Fruit fly (Drosophila melanogaster): ENCODE data around the gene CG12546.

Gene CG12546

dm6 chr3L:22645327-22645726 is 48.3 kb downstream of the CG12546 start, which contains the start of gene CG33766:
Gene CG33766 (plus strand): TSS chr3L:22645627.
- no peak for TF ChIP-seq OdsH (GFP tag; optimal IDR thresholded peaks at IDR 0.05)
- no peak for TF ChIP-seq Dif (GFP tag; optimal IDR thresholded peaks at IDR 0.05; ENCODE audit: partially characterized antibody)
- TF ChIP-seq dl (GFP tag; optimal IDR thresholded peaks at IDR 0.05; ENCODE audit: insufficient read depth in 1 of 2, partially characterized antibody in 2 of 2): no peak
- TF ChIP-seq CG9705 (GFP tag; optimal IDR thresholded peaks at IDR 0.05): no peak
- no peak for TF ChIP-seq sage (GFP tag; optimal IDR thresholded peaks at IDR 0.05)
- no peak for TF ChIP-seq CrebA (GFP tag; optimal IDR thresholded peaks at IDR 0.05; ENCODE audit: borderline replicate concordance)
- TF ChIP-seq br (GFP tag; optimal IDR thresholded peaks at IDR 0.05): no peak
- no peak for TF ChIP-seq Abd-B (GFP tag; optimal IDR thresholded peaks at IDR 0.05)
- TF ChIP-seq h (GFP tag; optimal IDR thresholded peaks at IDR 0.05): no peak
- no peak for TF ChIP-seq jim (GFP tag; optimal IDR thresholded peaks at IDR 0.05)
- no peak for TF ChIP-seq rgr (GFP tag; optimal IDR thresholded peaks at IDR 0.05)
- no peak for TF ChIP-seq Mio (GFP tag; optimal IDR thresholded peaks at IDR 0.05)
- TF ChIP-seq brk (GFP tag; optimal IDR thresholded peaks at IDR 0.05): no peak
- TF ChIP-seq Vsx2 (GFP tag; optimal IDR thresholded peaks at IDR 0.05; ENCODE audit: partially characterized antibody): no peak
- no peak for TF ChIP-seq CG32264 (GFP tag; optimal IDR thresholded peaks at IDR 0.05)
- no peak for TF ChIP-seq sv (GFP tag; optimal IDR thresholded peaks at IDR 0.05)
- TF ChIP-seq Sp1 (GFP tag; optimal IDR thresholded peaks at IDR 0.05): no peak
- TF ChIP-seq fru (GFP tag; optimal IDR thresholded peaks at IDR 0.05): no peak
- no peak for TF ChIP-seq lola (GFP tag; optimal IDR thresholded peaks at IDR 0.05)

Measured in whole organism, wandering third instar larva.